Worm (Caenorhabditis elegans) whole organism, L1 larva: ENCODE measurements around the gene F21F8.5.

Source experiments
- aha-1 ChIP-seq: fragments of 150-350 bp; optimal IDR thresholded peaks from 2 replicates; lab custom pipeline; 2014; ENCODE audit warnings: missing biosample characterization, missing genetic modification characterization
- ama-1 ChIP-seq: fragments of 150-350 bp; optimal IDR thresholded peaks from 2 replicates; lab custom pipeline; 2014
- ceh-90 ChIP-seq: sonication (generic microtip); optimal IDR thresholded peaks from 2 replicates; lab custom pipeline; 2016; ENCODE audit warnings: missing genetic modification characterization, missing compliant biosample characterization
- elt-3 ChIP-seq, 6 experiments: fragments of 150-350 bp in 1 of 6; sonication (generic microtip); optimal IDR thresholded peaks; 2 replicates each; lab custom pipeline; 2017 to 2018; ENCODE audit warnings: missing biosample characterization in 6 of 6, missing genetic modification characterization in 6 of 6, inconsistent platforms in 1 of 6
- nhr-47 ChIP-seq: sonication (generic microtip); optimal IDR thresholded peaks from 2 replicates; lab custom pipeline; 2016; ENCODE audit warnings: mild to moderate bottlenecking, missing genetic modification characterization, moderate library complexity, missing compliant biosample characterization

- TF ChIP-seq nhr-47 (tag; lab: Kevin White, UChicago), result no peak
- TF ChIP-seq ceh-90, result no peak
- no peak for TF ChIP-seq elt-3 (tag; optimal IDR thresholded peaks at IDR 0.05; lab: Kevin White, UChicago)
- no peak for TF ChIP-seq aha-1
- TF ChIP-seq ama-1 (lab: Kevin White, UChicago), result no peak
Measured at ce11 chrV:8262212-8262611, 3.9 kb downstream of the F21F8.5 start.
